In genomic region chrV:9507742-9508141, ce11 we compare ENCODE assay signal across 6 worm cellular contexts.
TF ChIP-seq lines count a peak whose summit lies in the region.

Gene acs-14, plus strand, starts transcription at chrV:9508132.

TF ChIP-seq in whole organism, L1 larva, 84 proteins besides CTCF, POLR2A, EP300 and RAD21:
- TF ChIP-seq efl-1 (optimal IDR thresholded peaks at IDR 0.05; lab: Kevin White, UChicago) (no peak), efl-1 (GFP tag; optimal IDR thresholded peaks at IDR 0.05 in 1 of 2; lab: Kevin White, UChicago) (peak in 1 of 2 experiments; percentile 51), lin-35 (GFP tag; optimal IDR thresholded peaks at IDR 0.05; lab: Kevin White, UChicago) (peak in 1 of 2 experiments; percentile 12), nhr-20 (tag; optimal IDR thresholded peaks at IDR 0.05; lab: Kevin White, UChicago) (peak; percentile 13), mdl-1 (tag; optimal IDR thresholded peaks at IDR 0.05; lab: Kevin White, UChicago) (no peak), pag-3 (tag; optimal IDR thresholded peaks at IDR 0.05; lab: Kevin White, UChicago; ENCODE audit: borderline replicate concordance, insufficient read depth) (no peak), pax-3 (tag; optimal IDR thresholded peaks at IDR 0.05; lab: Kevin White, UChicago) (no peak), unc-62 (GFP tag; optimal IDR thresholded peaks at IDR 0.05; lab: Kevin White, UChicago) (no peak), ceh-8 (GFP tag; optimal IDR thresholded peaks at IDR 0.05; lab: Kevin White, UChicago) (no peak), nhr-84 (tag; optimal IDR thresholded peaks at IDR 0.05; lab: Kevin White, UChicago) (no peak), elt-3 (tag; optimal IDR thresholded peaks at IDR 0.05; lab: Kevin White, UChicago) (peak in 1 of 6 experiments; percentile 4), dpl-1 (GFP tag; optimal IDR thresholded peaks at IDR 0.05; lab: Kevin White, UChicago) (no peak), elt-2 (tag; optimal IDR thresholded peaks at IDR 0.05; lab: Kevin White, UChicago) (peak; percentile 12)

TF ChIP-seq in whole organism, L2 larva, 48 proteins besides CTCF, POLR2A, EP300 and RAD21:
- TF ChIP-seq crh-2 (tag; optimal IDR thresholded peaks at IDR 0.05; lab: Kevin White, UChicago) (no peak), fos-1 (tag; optimal IDR thresholded peaks at IDR 0.05; lab: Kevin White, UChicago) (peak; percentile 17)

TF ChIP-seq in whole organism, L3 larva, 47 proteins besides CTCF, POLR2A, EP300 and RAD21:
- peak; percentile 1 for TF ChIP-seq pha-4 (tag; optimal IDR thresholded peaks at IDR 0.05; lab: Kevin White, UChicago)
- no peak for TF ChIP-seq fkh-2 (tag; optimal IDR thresholded peaks at IDR 0.05; lab: Kevin White, UChicago)
- peak; percentile 67 for TF ChIP-seq elt-2 (tag; optimal IDR thresholded peaks at IDR 0.05; lab: Kevin White, UChicago)

TF ChIP-seq in whole organism, L4 larva, 104 proteins besides CTCF, POLR2A, EP300 and RAD21:
- peak; percentile 34; the same call in 1 of the 2 replicates for TF ChIP-seq dmd-6 (GFP tag; IDR thresholded peaks at IDR 0.05; lab: Robert Waterston, UW)
- no peak for TF ChIP-seq zip-11 (GFP tag; IDR thresholded peaks at IDR 0.05; lab: Robert Waterston, UW)
- peak; percentile 74 for TF ChIP-seq aha-1 (tag; lab: Kevin White, UChicago)
- no peak for TF ChIP-seq lin-38 (GFP tag; IDR thresholded peaks at IDR 0.05; lab: Robert Waterston, UW)
- no peak for TF ChIP-seq daf-16 (GFP tag; optimal IDR thresholded peaks at IDR 0.05; lab: Kevin White, UChicago)
- peak; percentile 56 for TF ChIP-seq daf-16 (tag; optimal IDR thresholded peaks at IDR 0.05; lab: Kevin White, UChicago)
- TF ChIP-seq nhr-42 (GFP tag; IDR thresholded peaks at IDR 0.05; lab: Robert Waterston, UW) = no peak
- TF ChIP-seq F10B5.3 (tag; optimal IDR thresholded peaks at IDR 0.05; lab: Kevin White, UChicago) = no peak
- TF ChIP-seq nhr-76 (tag; optimal IDR thresholded peaks at IDR 0.05; lab: Kevin White, UChicago) = no peak
- peak; percentile 50 for TF ChIP-seq nhr-28 (tag; optimal IDR thresholded peaks at IDR 0.05; lab: Kevin White, UChicago)
- peak; percentile 23 for TF ChIP-seq pqm-1 (tag; optimal IDR thresholded peaks at IDR 0.05; lab: Kevin White, UChicago)
- peak; percentile 16 for TF ChIP-seq hlh-11 (tag; optimal IDR thresholded peaks at IDR 0.05; lab: Kevin White, UChicago)
- peak; percentile 26 for TF ChIP-seq dve-1 (tag; optimal IDR thresholded peaks at IDR 0.05; lab: Kevin White, UChicago; ENCODE audit: insufficient read depth)
- no peak for TF ChIP-seq F49E8.2 (tag; optimal IDR thresholded peaks at IDR 0.05; lab: Kevin White, UChicago; ENCODE audit: borderline replicate concordance)
- TF ChIP-seq hlh-30 (tag; optimal IDR thresholded peaks at IDR 0.05; lab: Kevin White, UChicago; ENCODE audit: insufficient read depth) = no peak
- no peak for TF ChIP-seq lin-15B (tag; optimal IDR thresholded peaks at IDR 0.05; lab: Kevin White, UChicago)

TF ChIP-seq in whole organism, late embryonic, 69 proteins besides CTCF, POLR2A, EP300 and RAD21:
- TF ChIP-seq dmd-4 (tag; optimal IDR thresholded peaks at IDR 0.05; lab: Kevin White, UChicago; ENCODE audit: borderline replicate concordance) = no peak
- no peak for TF ChIP-seq ceh-24 (tag; optimal IDR thresholded peaks at IDR 0.05; lab: Kevin White, UChicago)
- TF ChIP-seq pha-4 (tag; optimal IDR thresholded peaks at IDR 0.05; lab: Kevin White, UChicago) = no peak
- no peak for TF ChIP-seq K02D7.2 (tag; optimal IDR thresholded peaks at IDR 0.05; lab: Kevin White, UChicago)
- TF ChIP-seq elt-2 (tag; optimal IDR thresholded peaks at IDR 0.05; lab: Kevin White, UChicago) = peak; percentile 40
- no peak for TF ChIP-seq ets-4 (tag; optimal IDR thresholded peaks at IDR 0.05; lab: Kevin White, UChicago)

TF ChIP-seq in whole organism, young adult, 124 proteins besides CTCF, POLR2A, EP300 and RAD21:
- TF ChIP-seq B0336.3 (GFP tag; IDR thresholded peaks at IDR 0.05; lab: Robert Waterston, UW) (no peak), nhr-80 (tag; optimal IDR thresholded peaks at IDR 0.05; lab: Kevin White, UChicago) (peak; percentile 14)
TF ChIP-seq in whole organism, young adult: peak in this region for 1.
